Comparison of ENCODE assay signal across 3 fruit fly cellular contexts in genomic region chr3L:5838295-5838694, dm6.
TF ChIP-seq lines count a peak whose summit lies in the region.

No protein-coding gene starts in this region.

- no peak for TF ChIP-seq CTCF in whole organism, embryonic (GFP tag; optimal IDR thresholded peaks at IDR 0.05; lab: Kevin White, UChicago)

TF ChIP-seq in whole organism, adult, 20 proteins besides CTCF, POLR2A, EP300 and RAD21:
- TF ChIP-seq ovo (GFP tag; optimal IDR thresholded peaks at IDR 0.05; lab: Kevin White, UChicago): no peak
- peak; percentile 3 for TF ChIP-seq kay (GFP tag; lab: Kevin White, UChicago; ENCODE audit: borderline replicate concordance)

TF ChIP-seq in whole organism, embryonic, 481 proteins besides CTCF, POLR2A, EP300 and RAD21 (continues in another document):
- TF ChIP-seq CG13775 (GFP tag; optimal IDR thresholded peaks at IDR 0.05; lab: Kevin White, UChicago) (no peak), Camta (GFP tag; optimal IDR thresholded peaks at IDR 0.05; lab: Kevin White, UChicago) (no peak), CG18599 (GFP tag; optimal IDR thresholded peaks at IDR 0.05; lab: Kevin White, UChicago) (no peak), pb (GFP tag; optimal IDR thresholded peaks at IDR 0.05; lab: Kevin White, UChicago) (no peak), amos (GFP tag; IDR thresholded peaks at IDR 0.05; lab: Robert Waterston, UW; ENCODE audit: partially characterized antibody) (no peak), Dip3 (GFP tag; optimal IDR thresholded peaks at IDR 0.05; lab: Kevin White, UChicago) (no peak), Sox100B (GFP tag; optimal IDR thresholded peaks at IDR 0.05; lab: Kevin White, UChicago) (no peak), gt (GFP tag; IDR thresholded peaks at IDR 0.05; lab: Robert Waterston, UW) (no peak), CG11695 (GFP tag; IDR thresholded peaks at IDR 0.05; lab: Robert Waterston, UW) (no peak), exex (tag; optimal IDR thresholded peaks at IDR 0.05; lab: Kevin White, UChicago) (no peak), CG2875 (GFP tag; optimal IDR thresholded peaks at IDR 0.05; lab: Kevin White, UChicago) (no peak), peb (GFP tag; IDR thresholded peaks at IDR 0.05; lab: Robert Waterston, UW) (no peak), bbx (GFP tag; IDR thresholded peaks at IDR 0.05; lab: Robert Waterston, UW; ENCODE audit: partially characterized antibody) (no peak), CG4282 (GFP tag; optimal IDR thresholded peaks at IDR 0.05; lab: Kevin White, UChicago) (no peak), grau (tag; optimal IDR thresholded peaks at IDR 0.05; lab: Kevin White, UChicago) (peak; percentile 28), NK7.1 (GFP tag; optimal IDR thresholded peaks at IDR 0.05; lab: Kevin White, UChicago) (no peak), CG10959 (GFP tag; IDR thresholded peaks at IDR 0.05; lab: Robert Waterston, UW) (no peak), CG10543 (GFP tag; optimal IDR thresholded peaks at IDR 0.05; lab: Kevin White, UChicago) (peak; percentile 26), CG11723 (GFP tag; optimal IDR thresholded peaks at IDR 0.05; lab: Kevin White, UChicago) (no peak), row (GFP tag; IDR thresholded peaks at IDR 0.05; lab: Robert Waterston, UW) (peak; percentile 51), CG9215 (GFP tag; IDR thresholded peaks at IDR 0.05; lab: Robert Waterston, UW) (no peak), CG11247 (GFP tag; IDR thresholded peaks at IDR 0.05; lab: Robert Waterston, UW) (no peak), Trl (optimal IDR thresholded peaks at IDR 0.05; lab: Kevin White, UChicago) (no peak), Trl (GFP tag; optimal IDR thresholded peaks at IDR 0.05; lab: Kevin White, UChicago) (no peak), phol (tag; optimal IDR thresholded peaks at IDR 0.05; lab: Kevin White, UChicago) (no peak), CG3407 (GFP tag; optimal IDR thresholded peaks at IDR 0.05; lab: Kevin White, UChicago) (no peak), Sox102F (GFP tag; optimal IDR thresholded peaks at IDR 0.05; lab: Kevin White, UChicago) (peak; percentile 23), H15 (GFP tag; IDR thresholded peaks at IDR 0.05; lab: Robert Waterston, UW) (no peak), fd96Cb (tag; optimal IDR thresholded peaks at IDR 0.05; lab: Kevin White, UChicago) (peak; percentile 15), CG13424 (tag; optimal IDR thresholded peaks at IDR 0.05; lab: Kevin White, UChicago) (peak; percentile 35), HLH54F (GFP tag; optimal IDR thresholded peaks at IDR 0.05; lab: Kevin White, UChicago) (no peak), cwo (GFP tag; optimal IDR thresholded peaks at IDR 0.05; lab: Kevin White, UChicago) (no peak), CG18011 (GFP tag; optimal IDR thresholded peaks at IDR 0.05; lab: Kevin White, UChicago) (no peak), dmrt99B (tag; optimal IDR thresholded peaks at IDR 0.05; lab: Kevin White, UChicago) (peak; percentile 28), CG6689 (GFP tag; IDR thresholded peaks at IDR 0.05; lab: Robert Waterston, UW) (no peak), Hey (tag; optimal IDR thresholded peaks at IDR 0.05; lab: Kevin White, UChicago) (no peak), CG1792 (GFP tag; optimal IDR thresholded peaks at IDR 0.05; lab: Kevin White, UChicago) (no peak), ham (GFP tag; IDR thresholded peaks at IDR 0.05; lab: Robert Waterston, UW) (no peak), Dip2 (GFP tag; IDR thresholded peaks at IDR 0.05; lab: Robert Waterston, UW) (no peak), Ets65A (GFP tag; lab: Kevin White, UChicago) (peak; percentile 28), CG34224 (GFP tag; IDR thresholded peaks at IDR 0.05; lab: Robert Waterston, UW; ENCODE audit: partially characterized antibody) (no peak), Ptx1 (GFP tag; IDR thresholded peaks at IDR 0.05; lab: Robert Waterston, UW) (0 out of 2 replicates have a peak, but pooled peaks have one; percentile 7), tll (GFP tag; optimal IDR thresholded peaks at IDR 0.05; lab: Kevin White, UChicago) (no peak), ATbp (GFP tag; optimal IDR thresholded peaks at IDR 0.05; lab: Kevin White, UChicago) (no peak), gcm2 (GFP tag; optimal IDR thresholded peaks at IDR 0.05; lab: Kevin White, UChicago) (no peak), NFAT (GFP tag; IDR thresholded peaks at IDR 0.05; lab: Robert Waterston, UW) (0 out of 2 replicates have a peak, but pooled peaks have one; percentile 17), CG1602 (GFP tag; optimal IDR thresholded peaks at IDR 0.05; lab: Kevin White, UChicago) (no peak)

TF ChIP-seq in whole organism, prepupa, 60 proteins besides CTCF, POLR2A, EP300 and RAD21:
- no peak for TF ChIP-seq CG8119 (GFP tag; IDR thresholded peaks at IDR 0.05; lab: Robert Waterston, UW)
- TF ChIP-seq cyc (GFP tag; optimal IDR thresholded peaks at IDR 0.05; lab: Kevin White, UChicago): no peak
- no peak for TF ChIP-seq CG7368 (GFP tag; optimal IDR thresholded peaks at IDR 0.05; lab: Kevin White, UChicago)
- no peak for TF ChIP-seq salr (GFP tag; optimal IDR thresholded peaks at IDR 0.05; lab: Kevin White, UChicago)
- TF ChIP-seq CG6854 (GFP tag; optimal IDR thresholded peaks at IDR 0.05; lab: Kevin White, UChicago): no peak
- peak; percentile 51 for TF ChIP-seq Eip78C (GFP tag; lab: Kevin White, UChicago)
- peak; percentile 24 for TF ChIP-seq CG32006 (GFP tag; optimal IDR thresholded peaks at IDR 0.05; lab: Kevin White, UChicago)
- no peak for TF ChIP-seq CG16779 (tag; optimal IDR thresholded peaks at IDR 0.05; lab: Kevin White, UChicago)
- TF ChIP-seq Met (GFP tag; optimal IDR thresholded peaks at IDR 0.05; lab: Kevin White, UChicago): no peak
- no peak for TF ChIP-seq vri (GFP tag; optimal IDR thresholded peaks at IDR 0.05; lab: Kevin White, UChicago)
- no peak for TF ChIP-seq CG6276 (GFP tag; optimal IDR thresholded peaks at IDR 0.05; lab: Kevin White, UChicago)
- no peak for TF ChIP-seq CG6808 (GFP tag; optimal IDR thresholded peaks at IDR 0.05; lab: Kevin White, UChicago)
